Fruit fly (Drosophila melanogaster) whole organism, embryonic: Measurements from ENCODE around the gene Kpc1.

Experiments
- Awh ChIP-seq: fragments of 200-800 bp; sonication (Bioruptor generic); IDR thresholded peaks from 2 replicates; pipeline ENCODE4, ENCODE4 v1.3.6; 2022; ENCODE audit warnings: missing biosample characterization, missing genetic modification characterization
- CG10462 ChIP-seq: fragments of 200-800 bp; sonication (Bioruptor generic); optimal IDR thresholded peaks from 2 replicates; lab custom pipeline; 2016; ENCODE audit warnings: missing biosample characterization, missing genetic modification characterization
- CG10543 ChIP-seq: fragments of 200-800 bp; sonication (Bioruptor generic); optimal IDR thresholded peaks from 3 replicates; lab custom pipeline; 2017; ENCODE audit warnings: missing biosample characterization, mild to moderate bottlenecking, missing genetic modification characterization, moderate library complexity
- CG10565 ChIP-seq: fragments of 200-800 bp; sonication (Bioruptor generic); optimal IDR thresholded peaks from 3 replicates; lab custom pipeline; 2016; ENCODE audit warnings: missing biosample characterization, mild to moderate bottlenecking, missing genetic modification characterization
- CG12299 ChIP-seq: fragments of 200-800 bp; sonication (Bioruptor generic); optimal IDR thresholded peaks from 2 replicates; lab custom pipeline; 2018; ENCODE audit warnings: missing biosample characterization, mild to moderate bottlenecking, missing genetic modification characterization
- CG12744 ChIP-seq: fragments of 200-800 bp; sonication (Bioruptor generic); optimal IDR thresholded peaks from 2 replicates; lab custom pipeline; 2016; ENCODE audit warnings: missing biosample characterization, missing genetic modification characterization
- CG12942 ChIP-seq: fragments of 200-800 bp; sonication (Bioruptor generic); optimal IDR thresholded peaks from 3 replicates; lab custom pipeline; 2016; ENCODE audit warnings: missing biosample characterization, missing genetic modification characterization
- CG13287 ChIP-seq: fragments of 200-800 bp; sonication (Bioruptor generic); IDR thresholded peaks from 2 replicates; pipeline ENCODE4 v1.3.6; 2022; ENCODE audit warnings: missing biosample characterization, missing genetic modification characterization; ENCODE audit not compliant: partially characterized antibody
- CG15011 ChIP-seq: fragments of 200-800 bp; sonication (Bioruptor generic); optimal IDR thresholded peaks from 3 replicates; lab custom pipeline; 2018; ENCODE audit warnings: missing biosample characterization, mild to moderate bottlenecking, missing genetic modification characterization
- CG1602 ChIP-seq: fragments of 200-800 bp; sonication (Bioruptor generic); optimal IDR thresholded peaks from 3 replicates; lab custom pipeline; 2016; ENCODE audit warnings: missing biosample characterization, missing genetic modification characterization
- CG18619 ChIP-seq: fragments of 200-800 bp; sonication (Bioruptor generic); optimal IDR thresholded peaks from 3 replicates; lab custom pipeline; 2017; ENCODE audit warnings: missing biosample characterization, mild to moderate bottlenecking, missing genetic modification characterization
- CG2120 ChIP-seq: fragments of 200-800 bp; sonication (Bioruptor generic); optimal IDR thresholded peaks from 3 replicates; lab custom pipeline; 2016; ENCODE audit warnings: missing biosample characterization, missing genetic modification characterization
- CG30403 ChIP-seq: fragments of 200-800 bp; sonication (Bioruptor generic); optimal IDR thresholded peaks from 3 replicates; lab custom pipeline; 2016; ENCODE audit warnings: missing biosample characterization, missing genetic modification characterization
- CG32767 ChIP-seq: fragments of 200-800 bp; sonication (Bioruptor generic); IDR thresholded peaks from 2 replicates; pipeline ENCODE4 v1.3.6; 2022; ENCODE audit warnings: missing biosample characterization, missing genetic modification characterization
- CG6254 ChIP-seq: fragments of 200-800 bp; sonication (Bioruptor generic); optimal IDR thresholded peaks from 3 replicates; lab custom pipeline; 2017; ENCODE audit warnings: mild to moderate bottlenecking, missing biosample characterization, missing genetic modification reagents, missing genetic modification characterization
- CG6791 ChIP-seq: fragments of 200-800 bp; sonication (Bioruptor generic); IDR thresholded peaks from 3 replicates; pipeline ENCODE4 v1.3.6; 2022; ENCODE audit warnings: missing biosample characterization, missing genetic modification characterization; ENCODE audit not compliant: partially characterized antibody
- Dad ChIP-seq: fragments of 200-800 bp; sonication (Bioruptor generic); optimal IDR thresholded peaks from 3 replicates; lab custom pipeline; 2016; ENCODE audit warnings: missing biosample characterization, missing genetic modification characterization
- Deaf1 ChIP-seq: fragments of 200-800 bp; optimal IDR thresholded peaks from 3 replicates; lab custom pipeline; 2019; ENCODE audit warnings: missing biosample characterization, mild to moderate bottlenecking, missing genetic modification characterization, moderate library complexity
- E2f2 ChIP-seq: fragments of 200-800 bp; sonication (Bioruptor generic); IDR thresholded peaks from 2 replicates; pipeline ENCODE4 v1.3.6; 2022; ENCODE audit warnings: missing biosample characterization, missing genetic modification characterization
- Elba2 ChIP-seq: fragments of 200-800 bp; sonication (Bioruptor generic); optimal IDR thresholded peaks from 3 replicates; lab custom pipeline; 2016; ENCODE audit warnings: missing biosample characterization, missing genetic modification characterization
- Fer2 ChIP-seq: fragments of 200-800 bp; sonication (Bioruptor generic); optimal IDR thresholded peaks from 2 replicates; lab custom pipeline; 2018; ENCODE audit warnings: missing biosample characterization, mild to moderate bottlenecking, missing genetic modification characterization, moderate library complexity
- HLHmδ ChIP-seq: fragments of 200-800 bp; sonication (Bioruptor generic); optimal IDR thresholded peaks from 2 replicates; lab custom pipeline; 2018; ENCODE audit warnings: missing biosample characterization, mild to moderate bottlenecking, missing genetic modification characterization, moderate library complexity
- Med ChIP-seq: fragments of 200-800 bp; sonication (Bioruptor generic); peaks from one replicate; lab custom pipeline; 2016; ENCODE audit warnings: missing biosample characterization, missing genetic modification characterization, mild to moderate bottlenecking, inconsistent platforms, moderate library complexity
- Opbp ChIP-seq: fragments of 200-800 bp; sonication (Bioruptor generic); IDR thresholded peaks from 3 replicates; pipeline ENCODE4 v1.3.6; 2022; ENCODE audit warnings: missing biosample characterization, missing genetic modification characterization; ENCODE audit not compliant: partially characterized antibody
- Optix ChIP-seq: fragments of 200-800 bp; sonication (Bioruptor generic); IDR thresholded peaks from 3 replicates; pipeline ENCODE4 v1.3.6; 2022; ENCODE audit warnings: missing biosample characterization, missing genetic modification characterization
- Ravus ChIP-seq: fragments of 200-800 bp; sonication (Bioruptor generic); IDR thresholded peaks from 2 replicates; pipeline ENCODE4 v1.3.6; 2022; ENCODE audit warnings: missing biosample characterization, missing genetic modification characterization
- Scr ChIP-seq: fragments of 200-800 bp; sonication (Bioruptor generic); IDR thresholded peaks from 2 replicates; pipeline ENCODE4 v1.3.6; 2022; ENCODE audit warnings: missing biosample characterization, missing genetic modification characterization; ENCODE audit not compliant: partially characterized antibody
- Sry-δ ChIP-seq: fragments of 200-800 bp; sonication (Bioruptor generic); optimal IDR thresholded peaks from 2 replicates; lab custom pipeline; 2016; ENCODE audit warnings: missing biosample characterization, missing genetic modification characterization
- Tbp ChIP-seq: fragments of >200 bp; optimal IDR thresholded peaks from 2 replicates; lab custom pipeline; 2018; ENCODE audit warnings: missing biosample characterization, missing genetic modification characterization
- Vsx1 ChIP-seq: fragments of 200-800 bp; sonication (Bioruptor generic); optimal IDR thresholded peaks from 2 replicates; lab custom pipeline; 2017; ENCODE audit warnings: missing biosample characterization, mild to moderate bottlenecking, missing genetic modification characterization, missing genetic modification reagents
- chm ChIP-seq: fragments of 200-800 bp; sonication (Bioruptor generic); IDR thresholded peaks from 2 replicates; pipeline ENCODE4 v1.3.6; 2022; ENCODE audit warnings: missing biosample characterization, missing genetic modification characterization
- crp ChIP-seq, 2 experiments: fragments of 200-800 bp; sonication (Bioruptor generic); optimal IDR thresholded peaks; 2 replicates in 1 of 2; 3 replicates in 1 of 2; lab custom pipeline; 2017; ENCODE audit warnings: missing biosample characterization in 2 of 2, missing genetic modification characterization in 2 of 2, mild to moderate bottlenecking in 1 of 2, moderate library complexity in 1 of 2
- cwo ChIP-seq: fragments of 200-800 bp; sonication (Bioruptor generic); optimal IDR thresholded peaks from 3 replicates; lab custom pipeline; 2017; ENCODE audit warnings: missing biosample characterization, missing genetic modification characterization, mild to moderate bottlenecking, moderate library complexity, missing genetic modification reagents
- dan ChIP-seq: fragments of 200-800 bp; sonication (Bioruptor generic); IDR thresholded peaks from 2 replicates; pipeline ENCODE4 v1.3.6; 2022; ENCODE audit warnings: missing biosample characterization, missing genetic modification characterization
- danr ChIP-seq: fragments of 200-800 bp; sonication (Bioruptor generic); IDR thresholded peaks from 2 replicates; pipeline ENCODE4 v1.3.6; 2022; ENCODE audit warnings: missing biosample characterization, missing genetic modification characterization
- ewg ChIP-seq: fragments of 200-800 bp; sonication (Bioruptor generic); optimal IDR thresholded peaks from 3 replicates; lab custom pipeline; 2017; ENCODE audit warnings: mild to moderate bottlenecking, missing biosample characterization, missing genetic modification reagents, missing genetic modification characterization
- fru ChIP-seq: fragments of >200 bp; optimal IDR thresholded peaks from 2 replicates; lab custom pipeline; 2017
- grau ChIP-seq: fragments of 200-800 bp; optimal IDR thresholded peaks from 3 replicates; lab custom pipeline; 2019; ENCODE audit warnings: missing biosample characterization, mild to moderate bottlenecking, missing genetic modification characterization, moderate library complexity
- ham ChIP-seq: fragments of 200-800 bp; sonication (Bioruptor generic); IDR thresholded peaks from 2 replicates; pipeline ENCODE4 v1.3.6; 2022; ENCODE audit warnings: missing biosample characterization, missing genetic modification characterization
- jing ChIP-seq: fragments of 200-800 bp; sonication (Bioruptor generic); optimal IDR thresholded peaks from 2 replicates; lab custom pipeline; 2018; ENCODE audit warnings: missing biosample characterization, mild to moderate bottlenecking, missing genetic modification characterization
- kni ChIP-seq: fragments of 200-800 bp; sonication (Bioruptor generic); optimal IDR thresholded peaks from 3 replicates; lab custom pipeline; 2017; ENCODE audit warnings: mild to moderate bottlenecking, missing biosample characterization, missing genetic modification reagents, missing genetic modification characterization
- p53 ChIP-seq: fragments of 200-800 bp; sonication (Bioruptor generic); optimal IDR thresholded peaks from 2 replicates; lab custom pipeline; 2016; ENCODE audit warnings: missing biosample characterization, missing genetic modification characterization
- rib ChIP-seq: fragments of 200-800 bp; sonication (Bioruptor generic); IDR thresholded peaks from 2 replicates; pipeline ENCODE4 v1.3.6; 2022; ENCODE audit warnings: missing biosample characterization, missing genetic modification characterization
- slp2 ChIP-seq: fragments of 200-800 bp; sonication (Bioruptor generic); optimal IDR thresholded peaks from 2 replicates; lab custom pipeline; 2016; ENCODE audit warnings: missing biosample characterization, missing genetic modification characterization
- sob ChIP-seq: fragments of 200-800 bp; sonication (Bioruptor generic); IDR thresholded peaks from 2 replicates; pipeline ENCODE4 v1.3.6; 2022; ENCODE audit warnings: missing biosample characterization, missing genetic modification characterization
- sug ChIP-seq: fragments of 200-800 bp; optimal IDR thresholded peaks from 2 replicates; lab custom pipeline; 2019; ENCODE audit warnings: missing biosample characterization, mild to moderate bottlenecking, missing genetic modification characterization, moderate library complexity
- tap ChIP-seq: fragments of 200-800 bp; optimal IDR thresholded peaks from 3 replicates; lab custom pipeline; 2019; ENCODE audit warnings: missing biosample characterization, mild to moderate bottlenecking, missing genetic modification characterization, moderate library complexity
- ttk ChIP-seq: fragments of 200-800 bp; sonication (Bioruptor generic); IDR thresholded peaks from 2 replicates; pipeline ENCODE4 v2.1.2; 2022; ENCODE audit warnings: missing biosample characterization, missing genetic modification characterization
- yki ChIP-seq: fragments of >200 bp; optimal IDR thresholded peaks from 3 replicates; lab custom pipeline; 2018
- zfh2 ChIP-seq: fragments of 200-800 bp; sonication (Bioruptor generic); optimal IDR thresholded peaks from 2 replicates; lab custom pipeline; 2016; ENCODE audit warnings: missing biosample characterization, missing genetic modification characterization

Gene Kpc1

dm6 chr3R:15147038-15147744 is 48.8 kb downstream of the Kpc1 start, which contains the start of gene Glys (continued):
- TF ChIP-seq CG30403 (no peak), grau (tag; lab: Kevin White, UChicago) (no peak), CG10565 (GFP tag; lab: Kevin White, UChicago) (no peak), Optix (GFP tag; lab: Robert Waterston, UW) (no peak), CG12744 (GFP tag; lab: Kevin White, UChicago) (no peak), slp2 (no peak), E2f2 (GFP tag; lab: Robert Waterston, UW) (no peak), HLHmδ (GFP tag; lab: Kevin White, UChicago) (no peak), Tbp (GFP tag; lab: Kevin White, UChicago) (no peak), CG12299 (tag; lab: Kevin White, UChicago) (peak; percentile 34), Med (GFP tag; lab: Kevin White, UChicago) (peak; percentile 58), CG10543 (GFP tag; lab: Kevin White, UChicago) (no peak), CG13287 (GFP tag; lab: Robert Waterston, UW) (peak; percentile 27; the same call in 1 of the 2 replicates), crp (GFP tag; optimal IDR thresholded peaks at IDR 0.05; lab: Kevin White, UChicago) (no peak), dan (no peak), chm (GFP tag; lab: Robert Waterston, UW) (no peak), jing (no peak), rib (GFP tag; lab: Robert Waterston, UW) (peak; percentile 48; the same call in 1 of the 2 replicates), kni (GFP tag; lab: Kevin White, UChicago) (peak; percentile 51), Scr (0 out of 2 replicates have a peak, but pooled peaks have one; percentile 39), Elba2 (GFP tag; lab: Kevin White, UChicago) (no peak), cwo (GFP tag; lab: Kevin White, UChicago) (peak; percentile 2), Opbp (GFP tag; lab: Robert Waterston, UW) (peak; percentile 63; the same call in 2 of the 3 replicates), CG1602 (no peak), Fer2 (tag; lab: Kevin White, UChicago) (no peak), Deaf1 (tag; lab: Kevin White, UChicago) (peak; percentile 55), Vsx1 (GFP tag; lab: Kevin White, UChicago) (no peak), CG2120 (GFP tag; lab: Kevin White, UChicago) (peak; percentile 17), yki (no peak), sob (0 out of 2 replicates have a peak, but pooled peaks have one; percentile 27), p53 (GFP tag; lab: Kevin White, UChicago) (no peak), CG15011 (GFP tag; lab: Kevin White, UChicago) (no peak), CG6254 (no peak), Sry-δ (GFP tag; lab: Kevin White, UChicago) (peak; percentile 40), zfh2 (no peak), ttk (GFP tag; lab: Robert Waterston, UW) (no peak), CG12942 (GFP tag; lab: Kevin White, UChicago) (no peak), CG10462 (GFP tag; lab: Kevin White, UChicago) (no peak), Awh (GFP tag; lab: Robert Waterston, UW) (no peak), Ravus (GFP tag; lab: Robert Waterston, UW) (no peak), CG18619 (GFP tag; lab: Kevin White, UChicago) (no peak), sug (peak; percentile 29), CG6791 (GFP tag; lab: Robert Waterston, UW) (0 out of 3 replicates have a peak, but pooled peaks have one; percentile 39), tap (tag; lab: Kevin White, UChicago) (no peak), ham (GFP tag; lab: Robert Waterston, UW) (no peak), danr (no peak), ewg (GFP tag; lab: Kevin White, UChicago) (peak; percentile 99), fru (lab: Kevin White, UChicago) (no peak), Dad (GFP tag; lab: Kevin White, UChicago) (no peak), CG32767 (no peak)
